Worm (Caenorhabditis elegans) whole organism, late embryonic: Measurements from ENCODE around the gene T05A7.1.
A peak's percentile ranks its signal among the peaks of the same experiment; 100 is the strongest.

ENCODE experiments used
- C08G9.2 ChIP-seq: sonication (generic microtip); optimal IDR thresholded peaks from 2 replicates; lab custom pipeline; 2016; ENCODE audit warnings: mild to moderate bottlenecking, missing genetic modification characterization, moderate library complexity, missing compliant biosample characterization
- C38D4.7 ChIP-seq: fragments of 200-800 bp; sonication (Bioruptor generic); optimal IDR thresholded peaks from 2 replicates; lab custom pipeline; 2018; ENCODE audit warnings: mild to moderate bottlenecking, missing genetic modification characterization, moderate library complexity, missing compliant biosample characterization
- K09A11.1 ChIP-seq: sonication (generic microtip); optimal IDR thresholded peaks from 2 replicates; lab custom pipeline; 2017; ENCODE audit warnings: antibody characterized with exemption, mild to moderate bottlenecking, missing genetic modification characterization, missing compliant biosample characterization; ENCODE audit not compliant: insufficient read depth
- T23F11.4 ChIP-seq: fragments of 200-800 bp; sonication (Bioruptor generic); optimal IDR thresholded peaks from 2 replicates; lab custom pipeline; 2018; ENCODE audit warnings: mild to moderate bottlenecking, missing genetic modification characterization, missing compliant biosample characterization
- ama-1 ChIP-seq: fragments of 150-350 bp; optimal IDR thresholded peaks from 2 replicates; lab custom pipeline; 2014
- ceh-14 ChIP-seq: sonication (generic microtip); optimal IDR thresholded peaks from 2 replicates; lab custom pipeline; 2016; ENCODE audit warnings: missing genotype, missing genetic modification characterization, missing compliant biosample characterization
- ceh-18 ChIP-seq: sonication (generic microtip); optimal IDR thresholded peaks from 2 replicates; lab custom pipeline; 2016; ENCODE audit warnings: missing genetic modification characterization, missing compliant biosample characterization
- ceh-19 ChIP-seq: fragments of 200-800 bp; sonication (Bioruptor generic); optimal IDR thresholded peaks from 2 replicates; lab custom pipeline; 2018; ENCODE audit warnings: mild to moderate bottlenecking, missing genetic modification characterization, missing compliant biosample characterization
- ceh-2 ChIP-seq: sonication (generic microtip); optimal IDR thresholded peaks from 2 replicates; lab custom pipeline; 2016; ENCODE audit warnings: missing genotype, missing genetic modification characterization, missing compliant biosample characterization
- ceh-22 ChIP-seq: sonication (generic microtip); optimal IDR thresholded peaks from 2 replicates; lab custom pipeline; 2017; ENCODE audit warnings: missing biosample characterization, missing genetic modification characterization
- ceh-24 ChIP-seq: sonication (generic microtip); optimal IDR thresholded peaks from 2 replicates; lab custom pipeline; 2016; ENCODE audit warnings: mild to moderate bottlenecking, missing genetic modification characterization, missing compliant biosample characterization
- ceh-30 ChIP-seq: fragments of 150-350 bp; optimal IDR thresholded peaks from 2 replicates; lab custom pipeline; 2014; ENCODE audit warnings: missing biosample characterization, missing genetic modification characterization
- ceh-34 ChIP-seq: sonication (generic microtip); optimal IDR thresholded peaks from 2 replicates; lab custom pipeline; 2016; ENCODE audit warnings: mild to moderate bottlenecking, missing genetic modification characterization, missing compliant biosample characterization
- ceh-45 ChIP-seq: fragments of 200-800 bp; sonication (Bioruptor generic); IDR thresholded peaks from 2 replicates; pipeline ENCODE4 v1.3.6; 2022; ENCODE audit warnings: missing genetic modification reagents, missing genetic modification characterization, missing compliant biosample characterization
- che-1 ChIP-seq: sonication (generic microtip); optimal IDR thresholded peaks from 2 replicates; lab custom pipeline; 2016; ENCODE audit warnings: mild to moderate bottlenecking, missing genetic modification characterization, missing compliant biosample characterization
- dmd-4 ChIP-seq: sonication (generic microtip); optimal IDR thresholded peaks from 2 replicates; lab custom pipeline; 2016; ENCODE audit warnings: borderline replicate concordance, missing genetic modification characterization, missing compliant biosample characterization
- dve-1 ChIP-seq: sonication (generic microtip); optimal IDR thresholded peaks from 2 replicates; lab custom pipeline; 2017; ENCODE audit warnings: antibody characterized with exemption, mild to moderate bottlenecking, missing genetic modification characterization, missing compliant biosample characterization
- elt-4 ChIP-seq: sonication (generic microtip); optimal IDR thresholded peaks from 2 replicates; lab custom pipeline; 2016; ENCODE audit warnings: missing genetic modification characterization, missing compliant biosample characterization
- ets-4 ChIP-seq: sonication (generic microtip); optimal IDR thresholded peaks from 2 replicates; lab custom pipeline; 2016; ENCODE audit warnings: missing genetic modification characterization, missing compliant biosample characterization
- eyg-1 ChIP-seq: sonication (generic microtip); optimal IDR thresholded peaks from 2 replicates; lab custom pipeline; 2016; ENCODE audit warnings: missing genotype, missing genetic modification characterization, missing compliant biosample characterization
- fkh-6 ChIP-seq: sonication (generic microtip); optimal IDR thresholded peaks from 2 replicates; lab custom pipeline; 2016; ENCODE audit warnings: missing genetic modification characterization, missing compliant biosample characterization
- hlh-15 ChIP-seq: sonication (generic microtip); optimal IDR thresholded peaks from 2 replicates; lab custom pipeline; 2016; ENCODE audit warnings: missing genetic modification characterization, missing compliant biosample characterization
- hlh-30 ChIP-seq: sonication (generic microtip); optimal IDR thresholded peaks from 2 replicates; lab custom pipeline; 2017; ENCODE audit warnings: antibody characterized with exemption, missing genetic modification characterization, missing compliant biosample characterization; ENCODE audit not compliant: insufficient read depth
- hlh-8 ChIP-seq: sonication (generic microtip); optimal IDR thresholded peaks from 2 replicates; lab custom pipeline; 2016; ENCODE audit warnings: missing genotype, missing genetic modification characterization, missing compliant biosample characterization
- lin-11 ChIP-seq: fragments of 200-800 bp; sonication (Bioruptor generic); optimal IDR thresholded peaks from 2 replicates; lab custom pipeline; 2018; ENCODE audit warnings: mild to moderate bottlenecking, missing genetic modification characterization, missing compliant biosample characterization
- madf-2 ChIP-seq: sonication (generic microtip); optimal IDR thresholded peaks from 2 replicates; lab custom pipeline; 2017; ENCODE audit warnings: missing genetic modification characterization, missing compliant biosample characterization
- mec-3 ChIP-seq: sonication (generic microtip); optimal IDR thresholded peaks from 2 replicates; lab custom pipeline; 2016; ENCODE audit warnings: borderline replicate concordance, missing genetic modification characterization, missing compliant biosample characterization
- nfya-1 ChIP-seq: sonication (generic microtip); optimal IDR thresholded peaks from 2 replicates; lab custom pipeline; 2017; ENCODE audit warnings: missing genetic modification characterization, mild to moderate bottlenecking, missing compliant biosample characterization, antibody characterized with exemption, moderate library complexity
- nhr-11 ChIP-seq: fragments of 150-350 bp; optimal IDR thresholded peaks from 2 replicates; lab custom pipeline; 2014; ENCODE audit warnings: missing biosample characterization, missing genetic modification characterization
- nhr-232 ChIP-seq: sonication (generic microtip); optimal IDR thresholded peaks from 2 replicates; lab custom pipeline; 2016; ENCODE audit warnings: missing genetic modification characterization, missing compliant biosample characterization
- npax-4 ChIP-seq: sonication (generic microtip); optimal IDR thresholded peaks from 2 replicates; lab custom pipeline; 2016; ENCODE audit warnings: missing genetic modification characterization, missing compliant biosample characterization
- pat-9 ChIP-seq: fragments of 200-800 bp; sonication (Bioruptor generic); optimal IDR thresholded peaks from 2 replicates; lab custom pipeline; 2018; ENCODE audit warnings: mild to moderate bottlenecking, missing genetic modification characterization, moderate library complexity, missing compliant biosample characterization
- pax-1 ChIP-seq: fragments of 150-350 bp; optimal IDR thresholded peaks from 2 replicates; lab custom pipeline; 2014; ENCODE audit warnings: missing biosample characterization, missing genetic modification characterization
- pha-2 ChIP-seq: sonication (generic microtip); optimal IDR thresholded peaks from 2 replicates; lab custom pipeline; 2017; ENCODE audit warnings: mild to moderate bottlenecking, missing genetic modification characterization, missing compliant biosample characterization
- pqm-1 ChIP-seq: sonication (generic microtip); optimal IDR thresholded peaks from 2 replicates; lab custom pipeline; 2016; ENCODE audit warnings: missing genetic modification characterization, missing compliant biosample characterization
- syd-9 ChIP-seq: sonication (generic microtip); optimal IDR thresholded peaks from 2 replicates; lab custom pipeline; 2016; ENCODE audit warnings: mild to moderate bottlenecking, missing genetic modification characterization, moderate library complexity, missing compliant biosample characterization
- tbx-2 ChIP-seq: sonication (generic microtip); optimal IDR thresholded peaks from 2 replicates; lab custom pipeline; 2016; ENCODE audit warnings: missing genetic modification characterization, missing compliant biosample characterization
- tbx-7 ChIP-seq: sonication (generic microtip); optimal IDR thresholded peaks from 2 replicates; lab custom pipeline; 2016; ENCODE audit warnings: missing genotype, missing genetic modification characterization, missing compliant biosample characterization
- unc-42 ChIP-seq: sonication (generic microtip); optimal IDR thresholded peaks from 2 replicates; lab custom pipeline; 2016; ENCODE audit warnings: missing genotype, missing genetic modification characterization, missing compliant biosample characterization
- unc-86 ChIP-seq: sonication (generic microtip); optimal IDR thresholded peaks from 2 replicates; lab custom pipeline; 2016; ENCODE audit warnings: missing genetic modification characterization, missing compliant biosample characterization
- ztf-16 ChIP-seq: sonication (generic microtip); optimal IDR thresholded peaks from 2 replicates; lab custom pipeline; 2017; ENCODE audit warnings: missing genetic modification characterization, missing compliant biosample characterization

T05A7.1 gene

ce11 chrII:4650072-4650471 is 27.9 kb upstream of the T05A7.1 start:
- TF ChIP-seq tbx-2 (no peak), pqm-1 (tag; lab: Kevin White, UChicago) (no peak), pax-1 (peak; percentile 8), ceh-18 (tag; lab: Kevin White, UChicago) (no peak)

ce11 chrII:4655834-4656233 is 22.2 kb upstream of the T05A7.1 start, which contains the start of gene fut-6:
fut-6 (minus strand) TSS chrII:4655934.
- TF ChIP-seq pha-2 (tag; lab: Kevin White, UChicago) (no peak), syd-9 (tag; lab: Kevin White, UChicago) (no peak), ceh-22 (no peak), ceh-34 (tag; lab: Kevin White, UChicago) (no peak), T23F11.4 (GFP tag; lab: Kevin White, UChicago) (no peak), ama-1 (no peak), pat-9 (no peak), hlh-30 (no peak), ceh-18 (tag; lab: Kevin White, UChicago) (no peak), lin-11 (tag; lab: Kevin White, UChicago) (no peak)

ce11 chrII:4657370-4657769 is 20.6 kb upstream of the T05A7.1 start:
- TF ChIP-seq ztf-16 (tag; lab: Kevin White, UChicago) (no peak), nhr-232 (no peak), npax-4 (tag; lab: Kevin White, UChicago) (no peak), ama-1 (no peak), K09A11.1 (tag; lab: Kevin White, UChicago) (no peak), che-1 (tag; lab: Kevin White, UChicago) (no peak), tbx-2 (no peak), ceh-19 (GFP tag; lab: Kevin White, UChicago) (no peak), ceh-30 (no peak), ets-4 (tag; lab: Kevin White, UChicago) (no peak), ceh-24 (no peak), ceh-14 (no peak), elt-4 (tag; lab: Kevin White, UChicago) (no peak)

- TF ChIP-seq fkh-6 (tag; lab: Kevin White, UChicago) (no peak), ztf-16 (tag; lab: Kevin White, UChicago) (no peak), nfya-1 (tag; lab: Kevin White, UChicago) (no peak), npax-4 (tag; lab: Kevin White, UChicago) (no peak), dve-1 (tag; lab: Kevin White, UChicago) (no peak), madf-2 (tag; lab: Kevin White, UChicago) (no peak), lin-11 (tag; lab: Kevin White, UChicago) (no peak), nhr-11 (tag; lab: Kevin White, UChicago) (no peak)
These were observed 19.8 kb upstream of the T05A7.1 start for ce11 chrII:4658245-4658644.

ce11 chrII:4661278-4661677 is 16.7 kb upstream of the T05A7.1 start, which contains the start of gene T05A7.13:
T05A7.13 (minus strand) TSS chrII:4661378.
- TF ChIP-seq unc-42 (tag; lab: Kevin White, UChicago) (no peak), tbx-2 (no peak), mec-3 (tag; lab: Kevin White, UChicago) (no peak), ceh-2 (no peak), hlh-8 (tag; lab: Kevin White, UChicago) (no peak), ceh-45 (GFP tag; lab: Robert Waterston, UW) (no peak), tbx-7 (tag; lab: Kevin White, UChicago) (no peak), pax-1 (no peak), C38D4.7 (GFP tag; lab: Kevin White, UChicago) (no peak), C08G9.2 (tag; lab: Kevin White, UChicago) (no peak), lin-11 (tag; lab: Kevin White, UChicago) (no peak), eyg-1 (tag; lab: Kevin White, UChicago) (no peak), hlh-30 (no peak), dve-1 (tag; lab: Kevin White, UChicago) (no peak), ets-4 (tag; lab: Kevin White, UChicago) (no peak), dmd-4 (tag; lab: Kevin White, UChicago) (no peak), pqm-1 (tag; lab: Kevin White, UChicago) (no peak), unc-86 (tag; lab: Kevin White, UChicago) (no peak), hlh-15 (tag; lab: Kevin White, UChicago) (no peak), ceh-30 (no peak)
